Fruit fly (Drosophila melanogaster) whole organism, prepupa: ENCODE data around the gene Lamtor1.

Experiments used
- Blimp-1 ChIP-seq: fragments of 200-800 bp; sonication (Bioruptor generic); optimal IDR thresholded peaks from 3 replicates; lab custom pipeline; 2017; ENCODE audit warnings: missing biosample characterization, missing genetic modification characterization, mild to moderate bottlenecking, moderate library complexity, missing genetic modification reagents
- CG10631 ChIP-seq: fragments of 200-800 bp; sonication (Bioruptor generic); optimal IDR thresholded peaks from 2 replicates; lab custom pipeline; 2016; ENCODE audit warnings: missing biosample characterization, missing genetic modification characterization
- CG11902 ChIP-seq: fragments of 200-800 bp; sonication (Bioruptor generic); optimal IDR thresholded peaks from 3 replicates; lab custom pipeline; 2016; ENCODE audit warnings: missing biosample characterization, missing genetic modification characterization
- CG15336 ChIP-seq: fragments of 200-800 bp; sonication (Bioruptor generic); IDR thresholded peaks from 2 replicates; pipeline ENCODE4 v1.3.6; 2022; ENCODE audit warnings: missing biosample characterization, missing genetic modification characterization
- CG1621 ChIP-seq: fragments of 200-800 bp; sonication (Bioruptor generic); optimal IDR thresholded peaks from 3 replicates; lab custom pipeline; 2018; ENCODE audit warnings: missing biosample characterization, mild to moderate bottlenecking, missing genetic modification characterization
- CG3032 ChIP-seq: fragments of 200-800 bp; optimal IDR thresholded peaks from 2 replicates; lab custom pipeline; 2019; ENCODE audit warnings: missing biosample characterization, mild to moderate bottlenecking, missing genetic modification characterization, moderate library complexity
- CG3919 ChIP-seq: fragments of 200-800 bp; sonication (Bioruptor generic); optimal IDR thresholded peaks from 3 replicates; lab custom pipeline; 2016; ENCODE audit warnings: missing biosample characterization, missing genetic modification characterization
- CG6792 ChIP-seq: fragments of 200-800 bp; sonication (Bioruptor generic); optimal IDR thresholded peaks from 3 replicates; lab custom pipeline; 2016; ENCODE audit warnings: missing biosample characterization, missing genetic modification characterization
- CG6808 ChIP-seq: fragments of 200-800 bp; sonication (Bioruptor generic); optimal IDR thresholded peaks from 3 replicates; lab custom pipeline; 2017; ENCODE audit warnings: missing biosample characterization, missing genetic modification characterization, mild to moderate bottlenecking, moderate library complexity, missing genetic modification reagents
- CG7368 ChIP-seq: fragments of 200-800 bp; sonication (Bioruptor generic); optimal IDR thresholded peaks from 3 replicates; lab custom pipeline; 2016; ENCODE audit warnings: missing biosample characterization, missing genetic modification characterization
- CG8119 ChIP-seq: fragments of 200-800 bp; sonication (Bioruptor generic); IDR thresholded peaks from 3 replicates; pipeline ENCODE4 v1.3.6; 2022; ENCODE audit warnings: missing biosample characterization, missing genetic modification characterization
- CG8319 ChIP-seq: fragments of 200-800 bp; sonication (Bioruptor generic); optimal IDR thresholded peaks from 3 replicates; lab custom pipeline; 2016; ENCODE audit warnings: missing biosample characterization, missing genetic modification characterization
- CG9139 ChIP-seq: fragments of 200-800 bp; sonication (Bioruptor generic); optimal IDR thresholded peaks from 3 replicates; lab custom pipeline; 2017; ENCODE audit warnings: missing biosample characterization, mild to moderate bottlenecking, missing genetic modification characterization
- Eip75B ChIP-seq: fragments of 200-800 bp; sonication (Bioruptor generic); optimal IDR thresholded peaks from 3 replicates; lab custom pipeline; 2016; ENCODE audit warnings: missing biosample characterization, missing genetic modification characterization
- Eip78C ChIP-seq: fragments of 200-800 bp; sonication (Bioruptor generic); peaks from one replicate; lab custom pipeline; 2016; ENCODE audit warnings: missing biosample characterization, missing genetic modification characterization
- Ets21C ChIP-seq: fragments of 200-800 bp; sonication (Bioruptor generic); optimal IDR thresholded peaks from 3 replicates; lab custom pipeline; 2016; ENCODE audit warnings: missing biosample characterization, missing genetic modification characterization
- Ets96B ChIP-seq: fragments of 200-800 bp; optimal IDR thresholded peaks from 2 replicates; lab custom pipeline; 2019; ENCODE audit warnings: missing biosample characterization, mild to moderate bottlenecking, missing genetic modification characterization, moderate library complexity
- Gug ChIP-seq: fragments of 200-800 bp; sonication (Bioruptor generic); IDR thresholded peaks from 2 replicates; pipeline ENCODE4 v1.3.6; 2022; ENCODE audit warnings: missing biosample characterization, missing genetic modification characterization
- Lpt ChIP-seq: fragments of 200-800 bp; sonication (Bioruptor generic); optimal IDR thresholded peaks from 3 replicates; lab custom pipeline; 2016; ENCODE audit warnings: missing biosample characterization, missing genetic modification characterization
- Met ChIP-seq: fragments of 200-800 bp; sonication (Bioruptor generic); optimal IDR thresholded peaks from 3 replicates; lab custom pipeline; 2016; ENCODE audit warnings: missing biosample characterization, missing genetic modification characterization
- OdsH ChIP-seq: fragments of 200-800 bp; sonication (Bioruptor generic); optimal IDR thresholded peaks from 3 replicates; lab custom pipeline; 2016; ENCODE audit warnings: missing biosample characterization, missing genetic modification characterization
- Smox ChIP-seq: fragments of 200-800 bp; sonication (Bioruptor generic); optimal IDR thresholded peaks from 3 replicates; lab custom pipeline; 2016; ENCODE audit warnings: missing biosample characterization, missing genetic modification characterization
- Sox102F ChIP-seq: fragments of 200-800 bp; sonication (Bioruptor generic); optimal IDR thresholded peaks from 2 replicates; lab custom pipeline; 2016; ENCODE audit warnings: missing biosample characterization, mild to moderate bottlenecking, missing genetic modification characterization
- Sox14 ChIP-seq: fragments of 200-800 bp; sonication (Bioruptor generic); optimal IDR thresholded peaks from 3 replicates; lab custom pipeline; 2016; ENCODE audit warnings: missing biosample characterization, missing genetic modification characterization
- cyc ChIP-seq: fragments of 200-800 bp; sonication (Bioruptor generic); optimal IDR thresholded peaks from 3 replicates; lab custom pipeline; 2016; ENCODE audit warnings: missing biosample characterization, missing genetic modification characterization
- eg ChIP-seq: fragments of 200-800 bp; sonication (Bioruptor generic); IDR thresholded peaks from 3 replicates; pipeline ENCODE4 v1.3.6; 2022; ENCODE audit warnings: missing biosample characterization, missing genetic modification characterization
- esn ChIP-seq: fragments of 200-800 bp; sonication (Bioruptor generic); optimal IDR thresholded peaks from 2 replicates; lab custom pipeline; 2016; ENCODE audit warnings: missing biosample characterization, mild to moderate bottlenecking, missing genetic modification characterization, moderate library complexity
- fd85E ChIP-seq: fragments of 200-800 bp; sonication (Bioruptor generic); optimal IDR thresholded peaks from 3 replicates; lab custom pipeline; 2016; ENCODE audit warnings: missing biosample characterization, missing genetic modification characterization
- pdm3 ChIP-seq: fragments of 200-800 bp; sonication (Bioruptor generic); optimal IDR thresholded peaks from 3 replicates; lab custom pipeline; 2016; ENCODE audit warnings: missing biosample characterization, missing genetic modification characterization
- salr ChIP-seq, 2 experiments: fragments of 200-800 bp; sonication (Bioruptor generic); optimal IDR thresholded peaks; 3 replicates each; lab custom pipeline; 2016 to 2018; ENCODE audit warnings: missing biosample characterization in 2 of 2, missing genetic modification characterization in 2 of 2, mild to moderate bottlenecking in 1 of 2
- spab ChIP-seq: fragments of 200-800 bp; sonication (Bioruptor generic); optimal IDR thresholded peaks from 2 replicates; lab custom pipeline; 2017; ENCODE audit warnings: missing biosample characterization, mild to moderate bottlenecking, missing genetic modification characterization, missing genetic modification reagents
- topi ChIP-seq: fragments of 200-800 bp; sonication (Bioruptor generic); optimal IDR thresholded peaks from 3 replicates; lab custom pipeline; 2016; ENCODE audit warnings: missing biosample characterization, missing genetic modification characterization
- vri ChIP-seq: fragments of 200-800 bp; sonication (Bioruptor generic); optimal IDR thresholded peaks from 3 replicates; lab custom pipeline; 2016; ENCODE audit warnings: missing biosample characterization, mild to moderate bottlenecking, missing genetic modification characterization

The Lamtor1 gene

DNA sequence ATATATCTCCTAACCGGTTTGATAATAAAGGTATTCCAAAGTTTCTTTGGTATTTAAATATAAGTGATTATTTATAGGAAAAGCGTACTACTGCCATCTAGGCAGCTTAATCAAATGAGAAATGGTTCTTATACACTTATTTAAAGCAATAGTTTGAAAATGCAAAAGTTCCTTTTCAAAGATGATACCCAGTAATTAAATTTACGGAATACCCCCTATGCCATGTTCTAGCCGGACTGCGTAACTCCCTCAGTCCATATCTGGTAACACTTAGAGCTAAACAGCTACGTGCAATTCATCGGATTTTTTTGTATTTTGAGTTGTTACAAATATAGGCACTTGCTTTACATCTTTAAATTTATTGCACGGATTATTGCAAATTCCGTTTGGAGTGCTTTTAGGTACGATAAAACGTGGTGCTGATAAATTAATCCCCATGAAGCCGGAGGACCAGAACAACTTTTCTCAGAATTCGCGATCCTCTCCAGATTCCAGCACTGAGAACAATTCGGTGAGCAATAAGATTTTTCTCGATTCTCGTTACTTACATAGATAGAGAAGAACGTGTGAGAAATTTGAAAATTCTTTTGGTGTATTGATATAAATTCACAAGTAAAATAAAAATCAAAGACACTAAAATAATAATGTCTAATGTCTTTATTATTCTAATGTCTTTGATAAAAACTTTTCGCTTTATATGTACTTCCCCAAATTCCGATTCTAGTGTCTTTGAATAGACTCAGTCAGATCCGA lies 26.2 kb downstream of the Lamtor1 start, which contains the start of gene CG7668 (continued):
- peak; percentile 91 for TF ChIP-seq Sox102F (GFP tag; lab: Kevin White, UChicago)
- TF ChIP-seq CG8119 (GFP tag; lab: Robert Waterston, UW): peak; percentile 92
- peak; percentile 93 for TF ChIP-seq Ets96B (tag; lab: Kevin White, UChicago)
- TF ChIP-seq CG9139 (GFP tag; lab: Kevin White, UChicago): peak; percentile 83
- TF ChIP-seq CG3032 (tag; lab: Kevin White, UChicago): peak; percentile 92
- peak; percentile 92 for TF ChIP-seq OdsH (GFP tag; lab: Kevin White, UChicago)
- TF ChIP-seq CG10631 (GFP tag; lab: Kevin White, UChicago): peak; percentile 89
- no peak; the same call in 2 of the 3 replicates for TF ChIP-seq eg (GFP tag; lab: Robert Waterston, UW)
- peak; percentile 89 for TF ChIP-seq CG1621
- peak; percentile 84 for TF ChIP-seq CG7368 (GFP tag; lab: Kevin White, UChicago)
- peak; percentile 92 for TF ChIP-seq Smox (GFP tag; lab: Kevin White, UChicago)
- peak; percentile 93 for TF ChIP-seq topi (GFP tag; lab: Kevin White, UChicago)
- TF ChIP-seq CG6808: peak; percentile 87
- peak; percentile 92 for TF ChIP-seq Sox14
- TF ChIP-seq salr (GFP tag; optimal IDR thresholded peaks at IDR 0.05; lab: Kevin White, UChicago): peak in 1 of 2 experiments; percentile 80
- TF ChIP-seq CG15336 (GFP tag; lab: Robert Waterston, UW): peak; percentile 92
- TF ChIP-seq Blimp-1 (GFP tag; lab: Kevin White, UChicago): peak; percentile 79
- peak; percentile 97 for TF ChIP-seq Eip78C (GFP tag; lab: Kevin White, UChicago)
- peak; percentile 92 for TF ChIP-seq Met (GFP tag; lab: Kevin White, UChicago)
- TF ChIP-seq pdm3 (GFP tag; lab: Kevin White, UChicago): peak; percentile 92
- TF ChIP-seq CG6792 (GFP tag; lab: Kevin White, UChicago): peak; percentile 88
- peak; percentile 96 for TF ChIP-seq esn (GFP tag; lab: Kevin White, UChicago)
- peak; percentile 86 for TF ChIP-seq vri
- peak; percentile 89 for TF ChIP-seq cyc
- peak; percentile 88 for TF ChIP-seq Ets21C (GFP tag; lab: Kevin White, UChicago)

DNA sequence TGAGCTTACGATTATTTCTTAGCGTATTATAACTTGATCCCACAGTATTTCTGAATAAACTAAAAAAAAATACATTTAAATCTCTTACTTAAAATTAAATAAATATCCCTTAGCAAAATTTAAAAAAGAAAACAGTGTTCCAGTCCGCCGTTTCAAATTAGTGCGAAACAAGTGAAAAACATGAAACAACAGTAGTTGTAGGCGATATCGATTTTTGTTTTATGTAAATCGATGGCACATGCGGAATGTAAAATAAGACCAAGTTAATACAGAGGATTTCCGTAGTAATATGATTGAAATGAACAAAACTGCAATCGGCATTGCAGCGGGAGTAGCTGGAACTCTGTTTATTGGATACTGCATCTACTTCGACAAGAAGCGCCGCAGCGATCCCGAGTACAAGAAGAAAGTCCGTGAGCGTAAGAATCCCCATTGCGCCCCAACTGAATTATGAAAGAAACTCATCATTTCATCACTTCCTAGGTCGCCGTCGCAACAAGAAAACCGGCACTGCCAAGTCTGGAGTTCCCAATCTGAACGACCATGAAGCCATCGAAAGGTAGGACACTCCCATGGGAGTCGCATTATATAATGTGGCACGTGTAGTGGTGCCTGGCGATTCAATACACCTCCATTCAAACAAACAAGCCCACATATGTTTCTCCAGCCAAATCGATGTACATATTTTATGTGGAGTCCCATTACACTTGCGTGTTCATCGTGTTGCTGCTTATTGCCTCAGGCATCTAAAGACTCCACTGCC lies 27.8 kb downstream of the Lamtor1 start:
- TF ChIP-seq Sox14 (no peak), Gug (GFP tag; lab: Robert Waterston, UW) (no peak), Lpt (GFP tag; lab: Kevin White, UChicago) (no peak), Eip78C (GFP tag; lab: Kevin White, UChicago) (peak; percentile 26), CG3919 (no peak)

dm6 chr3L:20000081-20000736 lies 28.6 kb downstream of the Lamtor1 start, which contains the start of the genes Tom20 and Gabat:
Gene Tom20, plus strand, starts transcription at chr3L:20000644.
Gene Gabat, minus strand, starts transcription at chr3L:20000686.
- TF ChIP-seq CG8319 (GFP tag; lab: Kevin White, UChicago): no peak
- TF ChIP-seq Eip78C (GFP tag; lab: Kevin White, UChicago): peak; percentile 68

DNA sequence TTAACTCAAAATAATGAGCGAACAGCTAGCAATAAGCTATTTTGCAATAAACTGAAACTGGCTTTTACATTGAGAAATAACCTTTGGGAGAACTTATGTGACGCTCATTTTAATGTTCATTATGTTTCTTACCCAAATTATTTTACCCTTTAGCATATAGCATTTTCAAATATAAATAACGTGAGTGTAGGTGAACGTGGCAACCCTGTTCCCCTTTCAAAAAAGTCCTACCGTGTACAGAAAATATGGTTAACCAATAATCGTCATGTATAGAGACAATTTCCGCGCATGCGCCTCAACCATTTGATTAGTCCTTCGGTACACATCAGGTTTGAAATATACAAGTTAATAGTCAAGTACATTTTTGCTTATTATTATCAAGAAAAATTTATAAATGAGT lies 34.8 kb downstream of the Lamtor1 start:
- TF ChIP-seq spab (GFP tag; lab: Kevin White, UChicago) (no peak), Eip75B (GFP tag; lab: Kevin White, UChicago) (no peak), fd85E (GFP tag; lab: Kevin White, UChicago) (no peak), CG11902 (GFP tag; lab: Kevin White, UChicago) (no peak), CG3919 (no peak)
